Fruit fly (Drosophila melanogaster): Measurements from ENCODE around the gene CG8032.

Gene CG8032

dm6 chr3R:8673803-8674234 is 9.9 kb downstream of the CG8032 start, which contains the start of gene mRpL19 (continued):
- TF ChIP-seq Sox102F (GFP tag; optimal IDR thresholded peaks at IDR 0.05) (peak; percentile 22), jing (GFP tag; optimal IDR thresholded peaks at IDR 0.05) (no peak), CG3847 (GFP tag; IDR thresholded peaks at IDR 0.05) (no peak), CG14710 (tag; optimal IDR thresholded peaks at IDR 0.05) (peak; percentile 69), tio (GFP tag; optimal IDR thresholded peaks at IDR 0.05) (no peak), Ets97D (GFP tag; optimal IDR thresholded peaks at IDR 0.05) (peak; percentile 9), sug (tag; optimal IDR thresholded peaks at IDR 0.05) (peak; percentile 61), CG4854 (GFP tag; optimal IDR thresholded peaks at IDR 0.05) (no peak), her (GFP tag; optimal IDR thresholded peaks at IDR 0.05) (no peak), CG4360 (GFP tag; IDR thresholded peaks at IDR 0.05) (no peak), Meics (GFP tag; optimal IDR thresholded peaks at IDR 0.05) (peak; percentile 39), CG13894 (tag; optimal IDR thresholded peaks at IDR 0.05) (peak; percentile 43), pzg (GFP tag; optimal IDR thresholded peaks at IDR 0.05) (peak; percentile 48), Optix (GFP tag; IDR thresholded peaks at IDR 0.05) (no peak), corto (GFP tag; optimal IDR thresholded peaks at IDR 0.05) (no peak), CG11456 (GFP tag; IDR thresholded peaks at IDR 0.05) (no peak), PHDP (tag; optimal IDR thresholded peaks at IDR 0.05) (peak; percentile 68), btn (GFP tag; optimal IDR thresholded peaks at IDR 0.05) (no peak), CG5180 (GFP tag; optimal IDR thresholded peaks at IDR 0.05) (no peak), CG14050 (GFP tag; IDR thresholded peaks at IDR 0.05) (no peak; the same call in 2 of the 3 replicates), run (tag; optimal IDR thresholded peaks at IDR 0.05) (no peak), zen (tag; optimal IDR thresholded peaks at IDR 0.05) (peak; percentile 38), CG3163 (GFP tag; optimal IDR thresholded peaks at IDR 0.05) (no peak), CG17385 (GFP tag; optimal IDR thresholded peaks at IDR 0.05) (peak; percentile 50), wor (GFP tag; IDR thresholded peaks at IDR 0.05) (no peak), bigmax (GFP tag; optimal IDR thresholded peaks at IDR 0.05) (no peak), kay (GFP tag; optimal IDR thresholded peaks at IDR 0.05) (no peak), row (GFP tag; IDR thresholded peaks at IDR 0.05) (peak; percentile 73), pb (GFP tag; optimal IDR thresholded peaks at IDR 0.05) (no peak), CG14014 (GFP tag; IDR thresholded peaks at IDR 0.05) (peak; percentile 13; the same call in 1 of the 2 replicates), CG12769 (tag; optimal IDR thresholded peaks at IDR 0.05) (no peak), Doc2 (GFP tag; IDR thresholded peaks at IDR 0.05) (no peak), gro (GFP tag; optimal IDR thresholded peaks at IDR 0.05) (peak; percentile 11), pum (GFP tag; optimal IDR thresholded peaks at IDR 0.05) (no peak), dysf (GFP tag; IDR thresholded peaks at IDR 0.05) (no peak), NFAT (GFP tag; IDR thresholded peaks at IDR 0.05) (no peak), Dref (GFP tag; IDR thresholded peaks at IDR 0.05) (peak; percentile 78), sd (tag; optimal IDR thresholded peaks at IDR 0.05) (no peak), dpn (GFP tag; optimal IDR thresholded peaks at IDR 0.05) (peak in 1 of 2 experiments; percentile 3), CG15696 (tag; optimal IDR thresholded peaks at IDR 0.05) (peak; percentile 60), CHES-1-like (GFP tag; optimal IDR thresholded peaks at IDR 0.05) (no peak), kni (GFP tag; optimal IDR thresholded peaks at IDR 0.05) (no peak), Atf-2 (GFP tag; optimal IDR thresholded peaks at IDR 0.05) (no peak), trem (tag; optimal IDR thresholded peaks at IDR 0.05) (peak; percentile 100), az2 (GFP tag; optimal IDR thresholded peaks at IDR 0.05) (peak; percentile 9), caup (GFP tag; optimal IDR thresholded peaks at IDR 0.05; ENCODE audit: severe bottlenecking) (peak; percentile 0), CG9797 (GFP tag; optimal IDR thresholded peaks at IDR 0.05) (peak; percentile 26), Xrp1 (GFP tag; IDR thresholded peaks at IDR 0.05) (peak; percentile 36; the same call in 1 of the 2 replicates), vnd (GFP tag; IDR thresholded peaks at IDR 0.05; ENCODE audit: partially characterized antibody) (peak; percentile 52; the same call in 2 of the 3 replicates), BEAF-32 (GFP tag; optimal IDR thresholded peaks at IDR 0.05) (peak; percentile 54), CG7271 (tag; optimal IDR thresholded peaks at IDR 0.05) (peak; percentile 45)
